Fruit fly (Drosophila melanogaster) whole organism, wandering third instar larva: ENCODE results near the gene CG31100.

Experiments used
- Abd-B ChIP-seq: fragments of >200 bp; optimal IDR thresholded peaks from 2 replicates; lab custom pipeline; 2017; ENCODE audit warnings: missing biosample characterization, missing genetic modification characterization
- Hr83 ChIP-seq: fragments of 200-300 bp; sonication (Bioruptor generic); optimal IDR thresholded peaks from 2 replicates; lab custom pipeline; 2016; ENCODE audit warnings: missing biosample characterization, mild to moderate bottlenecking, missing genetic modification characterization, moderate library complexity; ENCODE audit not compliant: poor library complexity, severe bottlenecking
- Mio ChIP-seq: sonication (Bioruptor generic); optimal IDR thresholded peaks from 2 replicates; lab custom pipeline; 2016; ENCODE audit warnings: missing biosample characterization, missing genetic modification characterization
- Myc ChIP-seq: fragments of >200 bp; optimal IDR thresholded peaks from 2 replicates; lab custom pipeline; 2017
- N ChIP-seq: fragments of >200 bp; optimal IDR thresholded peaks from 2 replicates; lab custom pipeline; 2018; ENCODE audit warnings: missing biosample characterization, missing external identifiers, missing genetic modification characterization
- OdsH ChIP-seq: fragments of 200-800 bp; sonication (Bioruptor generic); optimal IDR thresholded peaks from 2 replicates; lab custom pipeline; 2016; ENCODE audit warnings: missing biosample characterization, mild to moderate bottlenecking, missing genetic modification characterization
- brk ChIP-seq: fragments of 200-800 bp; sonication (Bioruptor generic); optimal IDR thresholded peaks from 2 replicates; lab custom pipeline; 2016; ENCODE audit warnings: missing biosample characterization, mild to moderate bottlenecking, missing genetic modification characterization
- foxo ChIP-seq, 2 experiments: fragments of 200-800 bp; sonication (Bioruptor generic); optimal IDR thresholded peaks; 2 replicates in 1 of 2; 3 replicates in 1 of 2; lab custom pipeline; 2016 to 2017; ENCODE audit warnings: missing biosample characterization in 2 of 2, missing genetic modification characterization in 2 of 2
- lola ChIP-seq: fragments of >200 bp; optimal IDR thresholded peaks from 2 replicates; lab custom pipeline; 2017; ENCODE audit warnings: missing biosample characterization, missing genetic modification characterization
- woc ChIP-seq: sonication (Bioruptor generic); optimal IDR thresholded peaks from 2 replicates; lab custom pipeline; 2016; ENCODE audit warnings: missing biosample characterization, mild to moderate bottlenecking, missing genetic modification characterization

dm6 chr3R:9053021-9053420 is 49.6 kb upstream of the CG31100 start:
- TF ChIP-seq Myc (peak; percentile 59), OdsH (GFP tag; lab: Kevin White, UChicago) (peak; percentile 65), foxo (GFP tag; optimal IDR thresholded peaks at IDR 0.05; lab: Kevin White, UChicago) (peak; percentile 10 to 77), brk (no peak), lola (no peak), N (GFP tag; lab: Kevin White, UChicago) (no peak), Hr83 (GFP tag; lab: Kevin White, UChicago) (peak; percentile 85), Abd-B (no peak), woc (GFP tag; lab: Kevin White, UChicago) (peak; percentile 71), Mio (GFP tag; lab: Kevin White, UChicago) (no peak)
